Fruit fly (Drosophila melanogaster): ENCODE data around the gene LKRSDH.

Gene LKRSDH

dm6 chr2L:7828901-7829300 lies 33.1 kb upstream of the LKRSDH start (continued):
- TF ChIP-seq Xrp1 (GFP tag; IDR thresholded peaks at IDR 0.05) (0 out of 2 replicates have a peak, but pooled peaks have one; percentile 17), gcm (GFP tag; optimal IDR thresholded peaks at IDR 0.05) (peak; percentile 47), CG1233 (GFP tag; optimal IDR thresholded peaks at IDR 0.05) (no peak), sd (tag; optimal IDR thresholded peaks at IDR 0.05) (no peak), ase (GFP tag; IDR thresholded peaks at IDR 0.05) (no peak), zfh1 (GFP tag; IDR thresholded peaks at IDR 0.05) (no peak), kni (GFP tag; optimal IDR thresholded peaks at IDR 0.05) (peak; percentile 4), CG4707 (GFP tag; optimal IDR thresholded peaks at IDR 0.05) (no peak), CG7357 (GFP tag; IDR thresholded peaks at IDR 0.05) (no peak), dm (GFP tag; optimal IDR thresholded peaks at IDR 0.05) (no peak), cato (GFP tag; optimal IDR thresholded peaks at IDR 0.05; ENCODE audit: borderline replicate concordance) (no peak), croc (GFP tag; conservative IDR thresholded peaks at IDR 0.05) (no peak), D19A (tag; optimal IDR thresholded peaks at IDR 0.05) (no peak), CG4617 (GFP tag; optimal IDR thresholded peaks at IDR 0.05; ENCODE audit: borderline replicate concordance) (no peak), CG13296 (GFP tag; optimal IDR thresholded peaks at IDR 0.05) (peak; percentile 47), ash1 (GFP tag; optimal IDR thresholded peaks at IDR 0.05) (no peak), Dfd (GFP tag; optimal IDR thresholded peaks at IDR 0.05) (no peak), org-1 (GFP tag; optimal IDR thresholded peaks at IDR 0.05) (no peak), Med (GFP tag) (no peak), Lhr (GFP tag; optimal IDR thresholded peaks at IDR 0.05) (no peak), Elba2 (GFP tag; optimal IDR thresholded peaks at IDR 0.05) (no peak), wor (GFP tag; IDR thresholded peaks at IDR 0.05) (no peak), sr (GFP tag; IDR thresholded peaks at IDR 0.05) (no peak), jigr1 (GFP tag; IDR thresholded peaks at IDR 0.05) (no peak), wek (GFP tag; optimal IDR thresholded peaks at IDR 0.05) (peak; percentile 21), CG10979 (tag; optimal IDR thresholded peaks at IDR 0.05) (no peak), CG8924 (tag; optimal IDR thresholded peaks at IDR 0.05) (no peak), cg (GFP tag; optimal IDR thresholded peaks at IDR 0.05) (peak; percentile 70), oc (tag; optimal IDR thresholded peaks at IDR 0.05) (no peak), cad (GFP tag; optimal IDR thresholded peaks at IDR 0.05) (no peak), inv (GFP tag; IDR thresholded peaks at IDR 0.05; ENCODE audit: partially characterized antibody) (no peak), Jarid2 (GFP tag; optimal IDR thresholded peaks at IDR 0.05) (no peak), CG2116 (GFP tag; optimal IDR thresholded peaks at IDR 0.05) (no peak), Usf (GFP tag; optimal IDR thresholded peaks at IDR 0.05) (no peak), Tbp (GFP tag; optimal IDR thresholded peaks at IDR 0.05) (no peak), caup (GFP tag; optimal IDR thresholded peaks at IDR 0.05; ENCODE audit: severe bottlenecking) (no peak), ro (GFP tag; IDR thresholded peaks at IDR 0.05) (no peak), sna (GFP tag; IDR thresholded peaks at IDR 0.05; ENCODE audit: partially characterized antibody) (no peak), pzg (GFP tag; optimal IDR thresholded peaks at IDR 0.05) (no peak), pb (GFP tag; optimal IDR thresholded peaks at IDR 0.05) (no peak), Hr78 (GFP tag; optimal IDR thresholded peaks at IDR 0.05) (peak in 1 of 2 experiments; percentile 43), otp (GFP tag; IDR thresholded peaks at IDR 0.05) (no peak), CoRest (tag; optimal IDR thresholded peaks at IDR 0.05) (no peak), ac (GFP tag; optimal IDR thresholded peaks at IDR 0.05) (no peak), Dek (tag; optimal IDR thresholded peaks at IDR 0.05) (no peak), salm (tag; optimal IDR thresholded peaks at IDR 0.05) (peak; percentile 33), CG1024 (GFP tag; IDR thresholded peaks at IDR 0.05) (no peak), CG6765 (GFP tag; optimal IDR thresholded peaks at IDR 0.05) (no peak), CG7987 (GFP tag; optimal IDR thresholded peaks at IDR 0.05) (peak; percentile 38), Aef1 (GFP tag; IDR thresholded peaks at IDR 0.05) (no peak), NC2β (GFP tag; optimal IDR thresholded peaks at IDR 0.05) (no peak)
